Worm (Caenorhabditis elegans): ENCODE data around the gene Y54G2A.72.
"Not testable (repeated sequence)": the region's sequence is repeated elsewhere in the genome, so short reads cannot be mapped to it uniquely, and the experiment has no call there.

The Y54G2A.72 gene

DNA sequence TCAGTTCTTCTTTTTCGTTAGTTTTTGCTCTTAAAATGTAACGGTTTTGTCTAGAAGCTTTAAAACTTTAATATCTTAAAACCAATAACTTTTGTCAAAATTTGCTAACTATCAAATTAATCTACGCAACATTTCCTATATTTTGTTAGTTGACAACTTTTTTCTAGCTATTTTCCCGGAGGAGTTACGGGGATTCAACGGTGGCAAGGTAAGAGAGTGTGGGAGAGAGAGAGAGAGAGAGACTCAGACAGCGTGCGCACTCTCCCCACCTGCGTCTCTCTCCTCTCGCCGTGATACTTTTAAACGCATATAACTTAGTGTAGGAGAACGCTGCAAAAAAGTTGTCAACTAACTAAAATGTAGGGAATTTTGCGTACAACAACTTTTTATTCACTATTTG lies 24.4 kb upstream of the Y54G2A.72 start:
- TF ChIP-seq C06A6.2 (GFP tag; conservative IDR thresholded peaks at IDR 0.05), result no peak
- no peak for TF ChIP-seq ekl-4 (GFP tag; IDR thresholded peaks at IDR 0.05)
- TF ChIP-seq T26A5.8 (tag; optimal IDR thresholded peaks at IDR 0.05), result no peak
- TF ChIP-seq egrh-3 (GFP tag; IDR thresholded peaks at IDR 0.05), result no peak
- TF ChIP-seq cebp-1 (GFP tag; IDR thresholded peaks at IDR 0.05), result no peak
- no peak for TF ChIP-seq cebp-1 (tag; optimal IDR thresholded peaks at IDR 0.05)
- no peak for TF ChIP-seq F22D6.2 (tag; optimal IDR thresholded peaks at IDR 0.05)
- no peak for TF ChIP-seq die-1 (tag; optimal IDR thresholded peaks at IDR 0.05)
- no peak for TF ChIP-seq xnd-1 (tag; optimal IDR thresholded peaks at IDR 0.05)
- TF ChIP-seq ceh-100 (GFP tag; IDR thresholded peaks at IDR 0.05), result no peak
- TF ChIP-seq attf-6 (GFP tag; IDR thresholded peaks at IDR 0.05), result no peak
- no peak for TF ChIP-seq nhr-120 (GFP tag; IDR thresholded peaks at IDR 0.05)
- no peak for TF ChIP-seq egl-44 (GFP tag; IDR thresholded peaks at IDR 0.05)

DNA sequence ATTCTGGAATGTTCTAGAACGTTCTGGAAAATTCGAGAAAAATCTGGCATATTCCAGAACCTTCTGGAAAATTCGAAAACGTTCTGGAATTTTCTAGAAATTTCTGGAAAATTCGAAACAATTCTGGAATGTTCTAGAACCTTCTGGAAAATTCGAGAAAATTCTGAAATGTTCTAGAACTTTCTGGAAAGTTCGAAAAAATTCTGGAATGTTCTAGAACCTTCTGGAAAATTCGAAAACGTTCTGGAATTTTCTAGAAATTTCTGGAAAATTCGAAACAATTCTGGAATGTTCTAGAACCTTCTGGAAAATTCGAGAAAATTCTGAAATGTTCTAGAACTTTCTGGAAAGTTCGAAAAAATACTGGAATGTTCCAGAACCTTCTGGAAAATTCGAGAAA lies 23.1 kb upstream of the Y54G2A.72 start:
- TF ChIP-seq hsf-1 (GFP tag; IDR thresholded peaks at IDR 0.05), result peak; percentile 93

DNA sequence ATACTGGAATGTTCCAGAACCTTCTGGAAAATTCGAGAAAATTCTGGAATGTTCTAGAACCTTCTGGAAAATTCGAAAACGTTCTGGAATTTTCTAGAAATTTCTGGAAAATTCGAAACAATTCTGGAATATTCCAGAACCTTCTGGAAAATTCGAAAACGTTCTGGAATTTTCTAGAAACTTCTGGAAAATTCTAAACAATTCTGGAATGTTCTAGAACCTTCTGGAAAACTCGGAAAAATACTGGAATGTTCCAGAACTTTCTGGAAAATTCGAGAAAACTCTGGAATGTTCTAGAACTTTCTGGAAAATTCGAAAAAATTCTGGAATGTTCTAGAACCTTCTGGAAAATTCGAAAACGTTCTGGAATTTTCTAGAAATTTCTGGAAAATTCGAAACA lies 22.5 kb upstream of the Y54G2A.72 start:
- 0 out of 2 replicates have a peak, but pooled peaks have one; percentile 58 for TF ChIP-seq ztf-25 (GFP tag; IDR thresholded peaks at IDR 0.05)
- peak; percentile 64; the same call in 1 of the 2 replicates for TF ChIP-seq nfyb-1 (GFP tag; IDR thresholded peaks at IDR 0.05)
- TF ChIP-seq aptf-3 (GFP tag; IDR thresholded peaks at IDR 0.05), result peak; percentile 87
- peak; percentile 72 for TF ChIP-seq D2030.7 (GFP tag; IDR thresholded peaks at IDR 0.05)
- peak; percentile 99 for TF ChIP-seq hsf-1 (GFP tag; IDR thresholded peaks at IDR 0.05)
- peak; percentile 90 for TF ChIP-seq ekl-4 (GFP tag; IDR thresholded peaks at IDR 0.05)
- peak; percentile 63 for TF ChIP-seq madf-6 (GFP tag; IDR thresholded peaks at IDR 0.05)
- TF ChIP-seq madf-3 (GFP tag; IDR thresholded peaks at IDR 0.05), result peak; percentile 72; the same call in 1 of the 2 replicates
- TF ChIP-seq dox-1 (GFP tag; IDR thresholded peaks at IDR 0.05), result peak; percentile 77
- TF ChIP-seq rcor-1 (GFP tag; IDR thresholded peaks at IDR 0.05), result peak; percentile 53; the same call in 1 of the 2 replicates
- peak; percentile 76 for TF ChIP-seq Y53F4B.3 (GFP tag; IDR thresholded peaks at IDR 0.05)
- TF ChIP-seq F33H1.4 (GFP tag; IDR thresholded peaks at IDR 0.05), result peak; percentile 46; the same call in 1 of the 2 replicates
- peak; percentile 41; the same call in 1 of the 2 replicates for TF ChIP-seq pbrm-1 (GFP tag; IDR thresholded peaks at IDR 0.05)
- TF ChIP-seq attf-6 (GFP tag; IDR thresholded peaks at IDR 0.05), result 0 out of 2 replicates have a peak, but pooled peaks have one; percentile 32
- peak; percentile 32; the same call in 1 of the 2 replicates for TF ChIP-seq Y67H2A.10 (GFP tag; conservative IDR thresholded peaks at IDR 0.05)
- TF ChIP-seq egl-18 (GFP tag; IDR thresholded peaks at IDR 0.05), result peak; percentile 67; the same call in 1 of the 2 replicates
- peak; percentile 32; the same call in 1 of the 2 replicates for TF ChIP-seq ceh-91 (GFP tag; IDR thresholded peaks at IDR 0.05)
- peak; percentile 71; the same call in 1 of the 2 replicates for TF ChIP-seq Y79H2A.3 (GFP tag; conservative IDR thresholded peaks at IDR 0.05)
- TF ChIP-seq ceh-100 (GFP tag; IDR thresholded peaks at IDR 0.05), result peak; percentile 50; the same call in 1 of the 2 replicates
- TF ChIP-seq B0019.2 (GFP tag; conservative IDR thresholded peaks at IDR 0.05), result peak; percentile 34; the same call in 1 of the 2 replicates
- peak; percentile 86 for TF ChIP-seq Y95B8A.8 (GFP tag; IDR thresholded peaks at IDR 0.05)
- peak; percentile 89 for TF ChIP-seq F39B2.1 (GFP tag; IDR thresholded peaks at IDR 0.05)
- peak; percentile 84 for TF ChIP-seq ceh-40 (GFP tag; IDR thresholded peaks at IDR 0.05)
- TF ChIP-seq Y56A3A.18 (GFP tag; IDR thresholded peaks at IDR 0.05), result peak; percentile 49

DNA sequence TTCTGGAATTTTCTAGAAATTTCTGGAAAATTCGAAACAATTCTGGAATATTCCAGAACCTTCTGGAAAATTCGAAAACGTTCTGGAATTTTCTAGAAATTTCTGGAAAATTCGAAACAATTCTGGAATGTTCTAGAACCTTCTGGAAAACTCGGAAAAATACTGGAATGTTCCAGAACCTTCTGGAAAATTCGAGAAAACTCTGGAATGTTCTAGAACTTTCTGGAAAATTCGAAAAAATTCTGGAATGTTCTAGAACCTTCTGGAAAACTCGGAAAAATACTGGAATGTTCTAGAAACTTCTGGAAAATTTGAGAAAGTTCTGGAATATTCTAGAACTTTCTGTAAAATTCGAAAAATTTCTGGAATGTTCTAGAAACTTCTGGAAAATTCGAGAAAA lies 21.9 kb upstream of the Y54G2A.72 start:
- TF ChIP-seq dox-1 (GFP tag; IDR thresholded peaks at IDR 0.05) (peak; percentile 95), Y53F4B.3 (GFP tag; IDR thresholded peaks at IDR 0.05) (peak; percentile 79; the same call in 1 of the 2 replicates), rpc-1 (optimal IDR thresholded peaks at IDR 0.05) (peak; percentile 32), attf-6 (GFP tag; IDR thresholded peaks at IDR 0.05) (peak; percentile 84), attf-3 (GFP tag; conservative IDR thresholded peaks at IDR 0.05) (peak; percentile 55; the same call in 1 of the 2 replicates), F39B2.1 (GFP tag; IDR thresholded peaks at IDR 0.05) (peak; percentile 73; the same call in 1 of the 2 replicates), Y79H2A.3 (GFP tag; conservative IDR thresholded peaks at IDR 0.05) (peak; percentile 94), pbrm-1 (GFP tag; IDR thresholded peaks at IDR 0.05) (peak; percentile 82), Y56A3A.18 (GFP tag; IDR thresholded peaks at IDR 0.05) (peak; percentile 59; the same call in 1 of the 2 replicates), madf-8 (GFP tag; conservative IDR thresholded peaks at IDR 0.05) (peak; percentile 24; the same call in 1 of the 2 replicates), ceh-91 (GFP tag; IDR thresholded peaks at IDR 0.05) (peak; percentile 68), Y95B8A.8 (GFP tag; IDR thresholded peaks at IDR 0.05) (peak; percentile 88), ekl-4 (GFP tag; IDR thresholded peaks at IDR 0.05) (peak; percentile 93), B0019.2 (GFP tag; conservative IDR thresholded peaks at IDR 0.05) (peak; percentile 74), madf-3 (GFP tag; IDR thresholded peaks at IDR 0.05) (peak; percentile 73; the same call in 1 of the 2 replicates), ztf-28 (GFP tag; IDR thresholded peaks at IDR 0.05) (peak; percentile 8; the same call in 1 of the 2 replicates), madf-6 (GFP tag; IDR thresholded peaks at IDR 0.05) (peak; percentile 66), nfyb-1 (GFP tag; IDR thresholded peaks at IDR 0.05) (peak; percentile 81), let-526 (GFP tag; IDR thresholded peaks at IDR 0.05) (0 out of 2 replicates have a peak, but pooled peaks have one; percentile 29), mcd-1 (GFP tag; IDR thresholded peaks at IDR 0.05) (peak; percentile 29; the same call in 1 of the 2 replicates), Y53G8AR.9 (GFP tag; conservative IDR thresholded peaks at IDR 0.05) (peak; percentile 66; the same call in 1 of the 2 replicates)
- not testable (repeated sequence) for TF ChIP-seq rpc-1 (tag; optimal IDR thresholded peaks at IDR 0.05)
